Worm (Caenorhabditis elegans): ENCODE measurements around the gene T05C12.1.

T05C12.1 gene

ce11 chrII:8212680-8213079, 39.2 kb downstream of the T05C12.1 start, which contains the start of gene twk-3:
twk-3 (minus strand) TSS chrII:8212780.
- TF ChIP-seq dao-5 (tag; optimal IDR thresholded peaks at IDR 0.05) = no peak
- TF ChIP-seq W03F9.2 (tag; optimal IDR thresholded peaks at IDR 0.05) = no peak

- TF ChIP-seq W03F9.2 (tag; optimal IDR thresholded peaks at IDR 0.05) = no peak
These were observed 40.9 kb downstream of the T05C12.1 start, which contains the start of gene M110.10 for ce11 chrII:8214367-8214766. M110.10 (minus strand) TSS chrII:8214467.

ce11 chrII:8216433-8216832, 43.0 kb downstream of the T05C12.1 start, which contains the start of gene M110.3:
M110.3 (minus strand) TSS chrII:8216616.
- TF ChIP-seq W03F9.2 (tag; optimal IDR thresholded peaks at IDR 0.05) (peak; percentile 45), him-1 (tag; optimal IDR thresholded peaks at IDR 0.05) (no peak)

ce11 chrII:8216922-8217321, 43.4 kb downstream of the T05C12.1 start, which contains the start of gene ifg-1:
ifg-1 (plus strand) TSS chrII:8217222.
- TF ChIP-seq W03F9.2 (tag; optimal IDR thresholded peaks at IDR 0.05) (no peak), dao-5 (tag; optimal IDR thresholded peaks at IDR 0.05) (no peak), him-1 (tag; optimal IDR thresholded peaks at IDR 0.05) (no peak)

- TF ChIP-seq W03F9.2 (tag; optimal IDR thresholded peaks at IDR 0.05) (no peak), him-1 (tag; optimal IDR thresholded peaks at IDR 0.05) (no peak), dao-5 (tag; optimal IDR thresholded peaks at IDR 0.05) (no peak)
These were observed 44.8 kb downstream of the T05C12.1 start for ce11 chrII:8218266-8218665.

ce11 chrII:8220267-8220666, 46.8 kb downstream of the T05C12.1 start:
- TF ChIP-seq him-1 (tag; optimal IDR thresholded peaks at IDR 0.05) (no peak), W03F9.2 (tag; optimal IDR thresholded peaks at IDR 0.05) (no peak), dao-5 (tag; optimal IDR thresholded peaks at IDR 0.05) (no peak)

ce11 chrII:8222309-8223065, 49.0 kb downstream of the T05C12.1 start, which contains the start of gene dab-1:
dab-1 (plus strand) TSS chrII:8222386.
- no peak for TF ChIP-seq dao-5 (tag; optimal IDR thresholded peaks at IDR 0.05)
- TF ChIP-seq him-1 (tag; optimal IDR thresholded peaks at IDR 0.05) = peak; percentile 21

- TF ChIP-seq dao-5 (tag; optimal IDR thresholded peaks at IDR 0.05) = no peak
- no peak for TF ChIP-seq him-1 (tag; optimal IDR thresholded peaks at IDR 0.05)
- TF ChIP-seq W03F9.2 (tag; optimal IDR thresholded peaks at IDR 0.05) = no peak
These were observed 49.9 kb downstream of the T05C12.1 start for ce11 chrII:8223422-8223821.

- TF ChIP-seq dao-5 (tag; optimal IDR thresholded peaks at IDR 0.05) (no peak), him-1 (tag; optimal IDR thresholded peaks at IDR 0.05) (no peak), W03F9.2 (tag; optimal IDR thresholded peaks at IDR 0.05) (no peak)
These were observed 50.5 kb downstream of the T05C12.1 start for ce11 chrII:8223945-8224344.
